Worm (Caenorhabditis elegans) whole organism, L1 larva: ENCODE data around the gene nhr-142.
"Not testable (repeated sequence)": the region's sequence is repeated elsewhere in the genome, so short reads cannot be mapped to it uniquely, and the experiment has no call there.

Experiments
- alr-1 ChIP-seq: fragments of 200-800 bp; sonication (Bioruptor generic); optimal IDR thresholded peaks from 2 replicates; lab custom pipeline; 2018; ENCODE audit warnings: borderline replicate concordance, mild to moderate bottlenecking, missing genetic modification characterization, missing compliant biosample characterization
- ama-1 ChIP-seq: fragments of 150-350 bp; optimal IDR thresholded peaks from 2 replicates; lab custom pipeline; 2014
- egl-27 ChIP-seq, 2 experiments: fragments of 150-350 bp in 1 of 2; sonication (generic microtip); optimal IDR thresholded peaks; 3 replicates each; lab custom pipeline; 2017 to 2018; ENCODE audit warnings: missing biosample characterization in 2 of 2, missing genetic modification characterization in 2 of 2, missing genetic modification reagents in 2 of 2
- fos-1 ChIP-seq: fragments of 150-350 bp; optimal IDR thresholded peaks from 2 replicates; lab custom pipeline; 2014; ENCODE audit warnings: missing biosample characterization, missing genetic modification characterization
- jun-1 ChIP-seq: fragments of 150-350 bp; optimal IDR thresholded peaks from 2 replicates; lab custom pipeline; 2014; ENCODE audit warnings: missing biosample characterization, missing genetic modification reagents, missing genetic modification characterization
- mdl-1 ChIP-seq, 2 experiments: fragments of 150-350 bp; optimal IDR thresholded peaks; 2 replicates each; lab custom pipeline; 2014 to 2017; ENCODE audit warnings: missing biosample characterization in 2 of 2, missing genetic modification characterization in 2 of 2, inconsistent platforms in 1 of 2
- nhr-77 ChIP-seq: fragments of 150-350 bp; optimal IDR thresholded peaks from 2 replicates; lab custom pipeline; 2014; ENCODE audit warnings: missing biosample characterization, missing genetic modification characterization
- snpc-4 ChIP-seq: fragments of 150-350 bp; optimal IDR thresholded peaks from 2 replicates; lab custom pipeline; 2014; ENCODE audit warnings: missing biosample characterization, missing genetic modification characterization
- tbx-2 ChIP-seq: sonication (generic microtip); optimal IDR thresholded peaks from 2 replicates; lab custom pipeline; 2016; ENCODE audit warnings: missing genetic modification characterization, missing compliant biosample characterization
- ztf-11 ChIP-seq, 2 experiments: sonication (generic microtip); optimal IDR thresholded peaks; 2 replicates each; lab custom pipeline; 2016 to 2017; ENCODE audit warnings: missing genetic modification characterization in 2 of 2, missing biosample characterization in 1 of 2, missing compliant biosample characterization in 1 of 2

DNA sequence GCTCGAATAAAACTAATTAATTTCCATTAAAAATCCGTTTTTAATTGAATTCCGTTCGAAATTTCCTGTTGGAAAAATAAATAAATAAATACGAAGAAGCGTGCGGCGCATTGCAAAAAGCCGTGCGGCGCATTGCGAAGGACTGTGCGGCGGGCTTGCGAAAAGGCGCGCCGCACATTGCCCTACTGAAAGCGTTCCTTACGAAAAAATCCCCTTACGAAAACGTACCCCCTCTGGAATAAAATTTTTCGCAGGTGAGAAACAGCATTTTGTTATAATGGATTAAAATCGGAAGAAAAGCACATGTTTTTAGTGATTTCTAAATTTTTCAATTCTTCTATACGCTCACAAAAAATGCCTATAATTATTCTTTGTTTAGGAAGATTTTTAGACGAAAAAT, 12.1 kb downstream of the nhr-142 start:
- TF ChIP-seq jun-1 (tag; lab: Kevin White, UChicago); ama-1 (lab: Kevin White, UChicago); ztf-11 (tag; optimal IDR thresholded peaks at IDR 0.05; lab: Kevin White, UChicago); nhr-77 (tag; lab: Kevin White, UChicago); tbx-2 (tag; lab: Kevin White, UChicago); mdl-1 (tag; optimal IDR thresholded peaks at IDR 0.05; lab: Kevin White, UChicago); alr-1 (tag; lab: Kevin White, UChicago); egl-27 (tag; optimal IDR thresholded peaks at IDR 0.05; lab: Kevin White, UChicago); fos-1 (tag; lab: Kevin White, UChicago); snpc-4 (tag; lab: Kevin White, UChicago): not testable (repeated sequence)
